Worm (Caenorhabditis elegans) whole organism, L1 larva: Measurements from ENCODE around the gene klo-1.

Source experiments
- elt-3 ChIP-seq, 6 experiments: fragments of 150-350 bp in 1 of 6; sonication (generic microtip); optimal IDR thresholded peaks; 2 replicates each; lab custom pipeline; 2017 to 2018; ENCODE audit warnings: missing biosample characterization in 6 of 6, missing genetic modification characterization in 6 of 6, inconsistent platforms in 1 of 6
- nhr-85 ChIP-seq: sonication (generic microtip); peaks from one replicate; lab custom pipeline; 2016; ENCODE audit warnings: missing genetic modification characterization, inconsistent platforms, missing compliant biosample characterization
- pqm-1 ChIP-seq: sonication (generic microtip); optimal IDR thresholded peaks from 3 replicates; lab custom pipeline; 2017; ENCODE audit warnings: missing biosample characterization, missing genetic modification characterization
- unc-62 ChIP-seq: fragments of 150-350 bp; optimal IDR thresholded peaks from 2 replicates; lab custom pipeline; 2014; ENCODE audit warnings: missing biosample characterization, missing genetic modification reagents, missing genetic modification characterization

DNA sequence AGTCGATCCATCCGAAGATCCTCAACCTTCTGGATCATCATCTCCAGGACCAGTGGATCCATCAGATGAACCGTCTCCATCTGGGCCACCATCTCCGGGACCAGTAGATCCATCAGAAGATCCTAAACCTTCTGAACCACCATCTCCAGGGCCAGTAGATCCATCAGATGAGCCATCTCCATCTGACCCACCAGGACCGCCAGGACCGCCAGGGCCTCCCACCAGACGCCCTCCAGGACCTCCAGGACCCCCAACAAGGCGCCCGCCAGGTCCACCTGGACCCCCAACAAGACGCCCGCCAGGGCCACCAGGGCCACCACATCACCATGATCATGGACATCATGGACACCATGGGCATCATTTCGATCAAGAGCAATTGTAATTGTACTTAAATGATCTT lies 20.8 kb downstream of the klo-1 start:
- no peak for TF ChIP-seq unc-62
- no peak for TF ChIP-seq elt-3 (tag; optimal IDR thresholded peaks at IDR 0.05; lab: Kevin White, UChicago)
- TF ChIP-seq nhr-85 (tag; lab: Kevin White, UChicago) = no peak
- TF ChIP-seq pqm-1 = no peak
